Worm (Caenorhabditis elegans) whole organism, L1 larva: ENCODE data around the gene asm-1.

ENCODE experiments used
- ama-1 ChIP-seq: fragments of 150-350 bp; optimal IDR thresholded peaks from 2 replicates; lab custom pipeline; 2014
- ceh-63 ChIP-seq: fragments of 200-800 bp; sonication (Bioruptor generic); optimal IDR thresholded peaks from 2 replicates; lab custom pipeline; 2018; ENCODE audit warnings: mild to moderate bottlenecking, missing genetic modification characterization, missing compliant biosample characterization
- egl-27 ChIP-seq, 2 experiments: fragments of 150-350 bp in 1 of 2; sonication (generic microtip); optimal IDR thresholded peaks; 3 replicates each; lab custom pipeline; 2017 to 2018; ENCODE audit warnings: missing biosample characterization in 2 of 2, missing genetic modification characterization in 2 of 2, missing genetic modification reagents in 2 of 2
- fos-1 ChIP-seq: fragments of 150-350 bp; optimal IDR thresholded peaks from 2 replicates; lab custom pipeline; 2014; ENCODE audit warnings: missing biosample characterization, missing genetic modification characterization
- irx-1 ChIP-seq: sonication (generic microtip); optimal IDR thresholded peaks from 2 replicates; lab custom pipeline; 2016; ENCODE audit warnings: missing genetic modification characterization, missing compliant biosample characterization
- jun-1 ChIP-seq: fragments of 150-350 bp; optimal IDR thresholded peaks from 2 replicates; lab custom pipeline; 2014; ENCODE audit warnings: missing biosample characterization, missing genetic modification reagents, missing genetic modification characterization
- lin-14 ChIP-seq: fragments of 200-800 bp; sonication (Bioruptor generic); optimal IDR thresholded peaks from 2 replicates; lab custom pipeline; 2018; ENCODE audit warnings: mild to moderate bottlenecking, missing genetic modification characterization, moderate library complexity, missing compliant biosample characterization
- lin-15B ChIP-seq: fragments of 150-350 bp; sonication (generic microtip); optimal IDR thresholded peaks from 3 replicates; lab custom pipeline; 2014; ENCODE audit warnings: missing biosample characterization, missing genetic modification characterization
- lir-3 ChIP-seq: sonication (generic microtip); optimal IDR thresholded peaks from 2 replicates; lab custom pipeline; 2016; ENCODE audit warnings: mild to moderate bottlenecking, missing genetic modification characterization, moderate library complexity, missing compliant biosample characterization; ENCODE audit not compliant: poor library complexity
- lsy-2 ChIP-seq, 2 experiments: fragments of 150-350 bp; optimal IDR thresholded peaks; 2 replicates each; lab custom pipeline; 2014; ENCODE audit warnings: missing biosample characterization in 2 of 2, missing genetic modification characterization in 2 of 2
- mdl-1 ChIP-seq, 2 experiments: fragments of 150-350 bp; optimal IDR thresholded peaks; 2 replicates each; lab custom pipeline; 2014 to 2017; ENCODE audit warnings: missing biosample characterization in 2 of 2, missing genetic modification characterization in 2 of 2, inconsistent platforms in 1 of 2
- nhr-237 ChIP-seq: fragments of 150-350 bp; optimal IDR thresholded peaks from 2 replicates; lab custom pipeline; 2014; ENCODE audit warnings: missing biosample characterization, missing genetic modification characterization

- TF ChIP-seq fos-1 (tag; lab: Kevin White, UChicago) (no peak), nhr-237 (tag; lab: Kevin White, UChicago) (no peak), mdl-1 (tag; optimal IDR thresholded peaks at IDR 0.05; lab: Kevin White, UChicago) (no peak), egl-27 (tag; optimal IDR thresholded peaks at IDR 0.05; lab: Kevin White, UChicago) (no peak), ceh-63 (GFP tag; lab: Kevin White, UChicago) (no peak), lsy-2 (tag; optimal IDR thresholded peaks at IDR 0.05; lab: Kevin White, UChicago) (no peak), ama-1 (lab: Kevin White, UChicago) (no peak), lin-15B (tag; lab: Kevin White, UChicago) (no peak), jun-1 (tag; lab: Kevin White, UChicago) (no peak), lir-3 (tag; lab: Kevin White, UChicago) (no peak), lin-14 (GFP tag; lab: Kevin White, UChicago) (no peak), irx-1 (no peak)
Observed at ce11 chrII:6900708-6901107, 9.2 kb upstream of the asm-1 start.
